Worm (Caenorhabditis elegans) whole organism, L3 larva: Measurements from ENCODE around the gene F56F11.1.

ENCODE experiments used
- aly-2 ChIP-seq: fragments of 150-350 bp; optimal IDR thresholded peaks from 2 replicates; lab custom pipeline; 2014; ENCODE audit warnings: missing biosample characterization, missing genetic modification characterization
- ceh-16 ChIP-seq: sonication (generic microtip); optimal IDR thresholded peaks from 2 replicates; lab custom pipeline; 2017; ENCODE audit warnings: missing biosample characterization, missing genetic modification characterization
- ceh-82 ChIP-seq: fragments of 150-350 bp; optimal IDR thresholded peaks from 2 replicates; lab custom pipeline; 2014; ENCODE audit warnings: missing biosample characterization, missing genetic modification characterization
- ceh-9 ChIP-seq: sonication (generic microtip); optimal IDR thresholded peaks from 2 replicates; lab custom pipeline; 2018; ENCODE audit warnings: missing biosample characterization, missing genetic modification characterization
- elt-2 ChIP-seq: sonication (generic microtip); optimal IDR thresholded peaks from 2 replicates; lab custom pipeline; 2016; ENCODE audit warnings: missing genetic modification reagents, mild to moderate bottlenecking, missing genetic modification characterization, missing compliant biosample characterization
- jun-1 ChIP-seq: fragments of 150-350 bp; optimal IDR thresholded peaks from 2 replicates; lab custom pipeline; 2014; ENCODE audit warnings: missing biosample characterization, missing genetic modification reagents, missing genetic modification characterization
- nhr-11 ChIP-seq: fragments of 150-350 bp; optimal IDR thresholded peaks from 2 replicates; lab custom pipeline; 2014; ENCODE audit warnings: missing biosample characterization, missing genetic modification characterization
- nhr-23 ChIP-seq: fragments of 150-350 bp; optimal IDR thresholded peaks from 2 replicates; lab custom pipeline; 2014; ENCODE audit warnings: missing biosample characterization, missing genetic modification reagents, missing genetic modification characterization
- nhr-77 ChIP-seq: fragments of 150-350 bp; optimal IDR thresholded peaks from 2 replicates; lab custom pipeline; 2014; ENCODE audit warnings: missing biosample characterization, missing genetic modification characterization
- pqm-1 ChIP-seq: fragments of 150-350 bp; optimal IDR thresholded peaks from 2 replicates; lab custom pipeline; 2017; ENCODE audit warnings: missing biosample characterization, missing genetic modification characterization, inconsistent platforms
- sea-2 ChIP-seq: fragments of 150-350 bp; sonication (generic microtip); optimal IDR thresholded peaks from 4 replicates; lab custom pipeline; 2014; ENCODE audit warnings: missing biosample characterization, missing genetic modification reagents, missing genetic modification characterization
- snpc-4 ChIP-seq: fragments of 150-350 bp; optimal IDR thresholded peaks from 2 replicates; lab custom pipeline; 2014; ENCODE audit warnings: missing biosample characterization, missing genetic modification characterization
- ztf-11 ChIP-seq: fragments of 150-350 bp; optimal IDR thresholded peaks from 2 replicates; lab custom pipeline; 2014; ENCODE audit warnings: missing biosample characterization, missing genetic modification characterization
- ztf-4 ChIP-seq: fragments of 150-350 bp; optimal IDR thresholded peaks from 2 replicates; lab custom pipeline; 2014; ENCODE audit warnings: missing biosample characterization, missing genetic modification characterization

DNA sequence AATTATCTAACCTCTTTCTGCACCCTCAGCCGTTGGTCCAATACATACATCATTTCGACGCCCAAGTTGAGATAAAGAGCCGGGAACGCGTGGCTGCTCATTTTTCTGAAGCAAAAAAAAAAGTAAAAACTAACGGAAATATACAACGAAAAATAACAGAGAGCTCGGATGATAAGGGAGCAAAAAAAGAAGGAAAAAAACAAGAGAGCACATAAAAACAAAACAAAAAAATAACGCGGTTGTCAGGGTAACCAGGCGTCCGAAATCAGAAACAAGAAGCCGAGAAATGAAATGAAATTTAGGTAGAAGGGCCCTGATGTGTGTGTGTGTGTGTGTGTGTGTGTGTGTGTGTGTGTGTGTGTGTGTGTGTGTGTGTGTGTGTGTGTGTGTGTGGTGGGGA is 33.1 kb downstream of the F56F11.1 start, which contains the start of gene R10F2.5:
- TF ChIP-seq snpc-4 (tag; lab: Kevin White, UChicago) (no peak), ceh-9 (no peak), nhr-11 (tag; lab: Kevin White, UChicago) (no peak), ceh-16 (tag; lab: Kevin White, UChicago) (no peak), jun-1 (tag; lab: Kevin White, UChicago) (no peak), ceh-82 (tag; lab: Kevin White, UChicago) (no peak), nhr-23 (no peak), aly-2 (no peak), nhr-77 (tag; lab: Kevin White, UChicago) (no peak), pqm-1 (no peak), elt-2 (tag; lab: Kevin White, UChicago) (no peak), ztf-11 (tag; lab: Kevin White, UChicago) (no peak), ztf-4 (tag; lab: Kevin White, UChicago) (no peak), sea-2 (GFP tag; lab: Kevin White, UChicago) (no peak)
